Fruit fly (Drosophila melanogaster): Measurements from ENCODE around the gene slow.

- TF ChIP-seq CTCF (optimal IDR thresholded peaks at IDR 0.05) (no peak), CG8478 (optimal IDR thresholded peaks at IDR 0.05) (no peak)
Measured at dm6 chr3L:4383104-4383503, 1.1 kb upstream of the slow start.
